Comparison of ENCODE assay signal across 5 worm cellular contexts in the genomic region with DNA sequence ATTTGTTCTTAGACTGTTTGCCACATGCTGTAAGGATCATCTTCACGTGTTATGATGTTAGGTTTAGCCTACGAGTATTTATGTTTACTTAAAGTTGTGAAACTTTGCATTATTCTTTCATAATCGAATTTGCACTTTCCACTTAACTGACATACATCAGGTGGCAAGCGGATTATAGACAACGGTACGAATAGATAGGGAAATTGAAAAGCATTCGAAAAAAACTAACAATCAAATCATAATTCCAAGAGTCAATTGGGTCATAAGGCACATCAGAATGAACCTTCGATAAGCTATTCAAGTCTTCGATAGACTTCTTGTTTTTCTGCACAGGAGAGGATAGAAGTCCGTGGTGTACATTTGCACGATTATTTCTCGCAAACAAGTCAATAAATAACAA.
TF ChIP-seq lines count a peak whose summit lies in the region.

No protein-coding gene starts in this region.

TF ChIP-seq in whole organism, L1 larva, 84 proteins besides CTCF, POLR2A, EP300 and RAD21:
- no peak for TF ChIP-seq fkh-8 (tag; optimal IDR thresholded peaks at IDR 0.05; lab: Kevin White, UChicago)
- TF ChIP-seq pag-3 (tag; optimal IDR thresholded peaks at IDR 0.05; lab: Kevin White, UChicago; ENCODE audit: borderline replicate concordance, insufficient read depth) = no peak
- peak; percentile 24 for TF ChIP-seq elt-2 (tag; optimal IDR thresholded peaks at IDR 0.05; lab: Kevin White, UChicago)
- no peak for TF ChIP-seq Y116A8C.19 (tag; optimal IDR thresholded peaks at IDR 0.05; lab: Kevin White, UChicago; ENCODE audit: borderline replicate concordance)
- no peak for TF ChIP-seq dpl-1 (GFP tag; optimal IDR thresholded peaks at IDR 0.05; lab: Kevin White, UChicago)

TF ChIP-seq in whole organism, L2 larva, 48 proteins besides CTCF, POLR2A, EP300 and RAD21:
- TF ChIP-seq fos-1 (tag; optimal IDR thresholded peaks at IDR 0.05; lab: Kevin White, UChicago) = peak; percentile 27
- no peak for TF ChIP-seq mab-5 (tag; optimal IDR thresholded peaks at IDR 0.05; lab: Kevin White, UChicago)
- TF ChIP-seq sma-9 (GFP tag; optimal IDR thresholded peaks at IDR 0.05; lab: Kevin White, UChicago) = peak; percentile 44
- no peak for TF ChIP-seq sma-9 (tag; optimal IDR thresholded peaks at IDR 0.05; lab: Kevin White, UChicago)

TF ChIP-seq in whole organism, L3 larva, 47 proteins besides CTCF, POLR2A, EP300 and RAD21:
- TF ChIP-seq elt-2 (tag; optimal IDR thresholded peaks at IDR 0.05; lab: Kevin White, UChicago) (peak; percentile 69), tbx-2 (tag; optimal IDR thresholded peaks at IDR 0.05; lab: Kevin White, UChicago) (no peak), pqm-1 (tag; optimal IDR thresholded peaks at IDR 0.05; lab: Kevin White, UChicago) (peak; percentile 75)
TF ChIP-seq in whole organism, L3 larva: peak in this region for 2.

TF ChIP-seq in whole organism, L4 larva, 104 proteins besides CTCF, POLR2A, EP300 and RAD21:
- TF ChIP-seq ces-1 (GFP tag; optimal IDR thresholded peaks at IDR 0.05; lab: Kevin White, UChicago) (no peak), daf-16 (GFP tag; optimal IDR thresholded peaks at IDR 0.05; lab: Kevin White, UChicago) (no peak), daf-16 (tag; optimal IDR thresholded peaks at IDR 0.05; lab: Kevin White, UChicago) (peak; percentile 26), ctbp-1 (GFP tag; IDR thresholded peaks at IDR 0.05; lab: Robert Waterston, UW) (no peak), dmd-6 (GFP tag; IDR thresholded peaks at IDR 0.05; lab: Robert Waterston, UW) (peak; percentile 68), unc-62 (GFP tag; optimal IDR thresholded peaks at IDR 0.05 in 1 of 2; lab: Kevin White, UChicago) (no peak), unc-62 (tag; optimal IDR thresholded peaks at IDR 0.05; lab: Kevin White, UChicago) (no peak), dve-1 (tag; optimal IDR thresholded peaks at IDR 0.05; lab: Kevin White, UChicago; ENCODE audit: insufficient read depth) (peak; percentile 56), pqm-1 (tag; optimal IDR thresholded peaks at IDR 0.05; lab: Kevin White, UChicago) (peak; percentile 19), nhr-28 (tag; optimal IDR thresholded peaks at IDR 0.05; lab: Kevin White, UChicago) (peak; percentile 26), hlh-11 (tag; optimal IDR thresholded peaks at IDR 0.05; lab: Kevin White, UChicago) (peak; percentile 35), dpl-1 (GFP tag; optimal IDR thresholded peaks at IDR 0.05; lab: Kevin White, UChicago) (no peak), nhr-77 (tag; optimal IDR thresholded peaks at IDR 0.05; lab: Kevin White, UChicago) (no peak)

TF ChIP-seq in whole organism, young adult, 124 proteins besides CTCF, POLR2A, EP300 and RAD21:
- no peak for TF ChIP-seq pbrm-1 (GFP tag; IDR thresholded peaks at IDR 0.05; lab: Robert Waterston, UW)
- peak; percentile 49 for TF ChIP-seq nhr-80 (tag; optimal IDR thresholded peaks at IDR 0.05; lab: Kevin White, UChicago)
